Worm (Caenorhabditis elegans) whole organism, mixed stage, embryonic: Measurements from ENCODE around the gene gop-1.

Source experiments
- M03D4.4 ChIP-seq: sonication (generic microtip); optimal IDR thresholded peaks from 2 replicates; lab custom pipeline; 2017; ENCODE audit warnings: mild to moderate bottlenecking, missing genetic modification characterization, missing compliant biosample characterization
- bed-3 ChIP-seq: fragments of 200-800 bp; sonication (Bioruptor generic); optimal IDR thresholded peaks from 3 replicates; lab custom pipeline; 2018; ENCODE audit warnings: mild to moderate bottlenecking, missing genetic modification characterization, moderate library complexity, missing compliant biosample characterization
- blmp-1 ChIP-seq: fragments of 150-350 bp; optimal IDR thresholded peaks from 2 replicates; lab custom pipeline; 2014; ENCODE audit warnings: missing biosample characterization, missing genetic modification characterization
- ceh-39 ChIP-seq: fragments of 150-350 bp; optimal IDR thresholded peaks from 2 replicates; lab custom pipeline; 2014; ENCODE audit warnings: missing biosample characterization, missing genetic modification characterization
- ceh-43 ChIP-seq: fragments of 200-800 bp; sonication (Bioruptor generic); optimal IDR thresholded peaks from 2 replicates; lab custom pipeline; 2018; ENCODE audit warnings: mild to moderate bottlenecking, missing genetic modification characterization, moderate library complexity, missing compliant biosample characterization
- ceh-83 ChIP-seq: fragments of 200-800 bp; sonication (Bioruptor generic); optimal IDR thresholded peaks from 2 replicates; lab custom pipeline; 2018; ENCODE audit warnings: mild to moderate bottlenecking, missing genetic modification characterization, missing compliant biosample characterization
- ces-1 ChIP-seq: fragments of 150-350 bp; optimal IDR thresholded peaks from 2 replicates; lab custom pipeline; 2014; ENCODE audit warnings: missing biosample characterization, missing genetic modification reagents, missing genetic modification characterization
- cnd-1 ChIP-seq: fragments of 200-800 bp; sonication (Bioruptor generic); optimal IDR thresholded peaks from 2 replicates; lab custom pipeline; 2018; ENCODE audit warnings: mild to moderate bottlenecking, missing genetic modification characterization, missing compliant biosample characterization
- drap-1 ChIP-seq: fragments of 200-800 bp; sonication (Bioruptor generic); optimal IDR thresholded peaks from 3 replicates; lab custom pipeline; 2018; ENCODE audit warnings: mild to moderate bottlenecking, missing genetic modification characterization, missing compliant biosample characterization
- elt-1 ChIP-seq: sonication (generic microtip); optimal IDR thresholded peaks from 2 replicates; lab custom pipeline; 2017; ENCODE audit warnings: missing genetic modification characterization, mild to moderate bottlenecking, missing compliant biosample characterization, antibody characterized with exemption, moderate library complexity, borderline replicate concordance; ENCODE audit not compliant: insufficient read depth
- elt-3 ChIP-seq: fragments of 150-350 bp; optimal IDR thresholded peaks from 2 replicates; lab custom pipeline; 2014; ENCODE audit warnings: missing biosample characterization, missing genetic modification characterization
- flh-1 ChIP-seq: fragments of 200-800 bp; sonication (Bioruptor generic); optimal IDR thresholded peaks from 2 replicates; lab custom pipeline; 2018; ENCODE audit warnings: mild to moderate bottlenecking, missing genetic modification characterization, moderate library complexity, missing compliant biosample characterization
- ham-2 ChIP-seq: fragments of 200-800 bp; sonication (Bioruptor generic); optimal IDR thresholded peaks from 2 replicates; lab custom pipeline; 2018; ENCODE audit warnings: mild to moderate bottlenecking, missing genetic modification characterization, missing compliant biosample characterization
- hlh-1 ChIP-seq: fragments of 150-350 bp; optimal IDR thresholded peaks from 2 replicates; lab custom pipeline; 2014; ENCODE audit warnings: missing biosample characterization, missing genetic modification reagents, missing genetic modification characterization
- lin-13 ChIP-seq: fragments of 150-350 bp; optimal IDR thresholded peaks from 2 replicates; lab custom pipeline; 2014; ENCODE audit warnings: missing biosample characterization, missing genetic modification characterization
- lin-32 ChIP-seq: fragments of 200-800 bp; sonication (Bioruptor generic); optimal IDR thresholded peaks from 2 replicates; lab custom pipeline; 2018; ENCODE audit warnings: mild to moderate bottlenecking, missing genetic modification characterization, missing compliant biosample characterization
- lsy-2 ChIP-seq: fragments of 150-350 bp; optimal IDR thresholded peaks from 2 replicates; lab custom pipeline; 2014; ENCODE audit warnings: missing biosample characterization, missing genetic modification characterization
- mab-5 ChIP-seq: fragments of 150-350 bp; optimal IDR thresholded peaks from 2 replicates; lab custom pipeline; 2014; ENCODE audit warnings: missing biosample characterization, missing genetic modification characterization
- mep-1 ChIP-seq: fragments of 150-350 bp; optimal IDR thresholded peaks from 2 replicates; lab custom pipeline; 2017; ENCODE audit warnings: missing biosample characterization, missing genetic modification reagents, missing genetic modification characterization, inconsistent platforms
- mls-2 ChIP-seq: sonication (generic microtip); optimal IDR thresholded peaks from 2 replicates; lab custom pipeline; 2016; ENCODE audit warnings: mild to moderate bottlenecking, missing genetic modification characterization, moderate library complexity, missing compliant biosample characterization
- nhr-12 ChIP-seq: fragments of 150-350 bp; optimal IDR thresholded peaks from 2 replicates; lab custom pipeline; 2014; ENCODE audit warnings: missing biosample characterization, missing genetic modification characterization
- nhr-2 ChIP-seq: fragments of 150-350 bp; optimal IDR thresholded peaks from 2 replicates; lab custom pipeline; 2014; ENCODE audit warnings: missing biosample characterization, missing genetic modification characterization
- nhr-237 ChIP-seq: fragments of 150-350 bp; optimal IDR thresholded peaks from 2 replicates; lab custom pipeline; 2014; ENCODE audit warnings: missing biosample characterization, missing genetic modification characterization
- nhr-28 ChIP-seq: fragments of 150-350 bp; optimal IDR thresholded peaks from 2 replicates; lab custom pipeline; 2014; ENCODE audit warnings: missing biosample characterization, missing genetic modification characterization
- nhr-76 ChIP-seq: sonication (generic microtip); optimal IDR thresholded peaks from 2 replicates; lab custom pipeline; 2017; ENCODE audit warnings: missing biosample characterization, missing genetic modification characterization
- pha-4 ChIP-seq: fragments of 150-350 bp; optimal IDR thresholded peaks from 2 replicates; lab custom pipeline; 2018; ENCODE audit warnings: missing biosample characterization, missing genetic modification reagents, missing genetic modification characterization
- sem-2 ChIP-seq: fragments of 200-800 bp; sonication (Bioruptor generic); optimal IDR thresholded peaks from 2 replicates; lab custom pipeline; 2018; ENCODE audit warnings: mild to moderate bottlenecking, missing genetic modification characterization, missing compliant biosample characterization
- snpc-4 ChIP-seq: fragments of 150-350 bp; optimal IDR thresholded peaks from 2 replicates; lab custom pipeline; 2014; ENCODE audit warnings: missing biosample characterization, missing genetic modification characterization
- sptf-1 ChIP-seq: sonication (generic microtip); optimal IDR thresholded peaks from 2 replicates; lab custom pipeline; 2017; ENCODE audit warnings: mild to moderate bottlenecking, missing genetic modification characterization, moderate library complexity, missing compliant biosample characterization
- tbx-8 ChIP-seq: fragments of 200-800 bp; sonication (Bioruptor generic); optimal IDR thresholded peaks from 2 replicates; lab custom pipeline; 2018; ENCODE audit warnings: mild to moderate bottlenecking, missing genetic modification characterization, moderate library complexity, missing compliant biosample characterization
- unc-120 ChIP-seq: sonication (generic microtip); optimal IDR thresholded peaks from 2 replicates; lab custom pipeline; 2017; ENCODE audit warnings: missing genetic modification characterization, missing compliant biosample characterization; ENCODE audit not compliant: poor library complexity, severe bottlenecking
- unc-39 ChIP-seq: fragments of 150-350 bp; optimal IDR thresholded peaks from 2 replicates; lab custom pipeline; 2014; ENCODE audit warnings: missing biosample characterization, missing genetic modification characterization
- unc-62 ChIP-seq: fragments of 150-350 bp; optimal IDR thresholded peaks from 2 replicates; lab custom pipeline; 2014; ENCODE audit warnings: missing biosample characterization, missing genetic modification reagents, missing genetic modification characterization
- zip-8 ChIP-seq: fragments of 150-350 bp; optimal IDR thresholded peaks from 2 replicates; lab custom pipeline; 2014; ENCODE audit warnings: missing biosample characterization, missing genetic modification characterization
- ztf-11 ChIP-seq: fragments of 150-350 bp; optimal IDR thresholded peaks from 2 replicates; lab custom pipeline; 2014; ENCODE audit warnings: missing biosample characterization, missing genetic modification characterization

The gop-1 gene

DNA sequence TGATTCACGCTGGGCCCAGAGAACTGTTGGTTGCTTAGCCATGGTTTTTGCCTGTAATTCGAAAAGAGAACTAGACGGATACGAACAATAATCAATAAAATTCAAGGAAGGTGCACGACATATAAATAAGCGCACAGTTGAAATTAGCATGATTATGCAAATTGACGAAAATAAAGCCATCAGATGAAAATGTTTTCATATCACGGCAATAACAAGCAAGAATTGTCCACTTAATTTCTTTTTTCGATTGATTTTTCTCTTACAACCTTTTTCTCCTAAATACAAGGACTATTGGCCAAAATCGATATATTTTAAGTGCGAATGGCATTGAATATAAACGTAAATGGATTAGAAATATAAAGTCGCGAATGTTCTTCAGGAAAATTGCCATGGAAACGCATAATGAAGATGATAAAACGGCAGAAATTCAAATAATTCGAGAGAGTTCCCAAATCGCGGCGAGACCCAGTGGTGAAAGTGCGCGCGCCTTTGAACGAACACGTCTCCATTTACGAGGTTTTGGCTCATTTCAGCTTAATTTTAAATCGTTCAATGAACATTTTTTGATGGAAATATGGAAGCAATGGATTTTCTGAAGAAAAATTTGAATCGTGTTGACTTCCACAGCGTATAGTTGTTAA lies 20.6 kb downstream of the gop-1 start, which contains the start of the genes daf-41 and toc-1:
Gene daf-41, minus strand, starts transcription at position 51 of the 641 bp plus-strand sequence.
Gene toc-1, plus strand, starts transcription at position 537 of the 641 bp plus-strand sequence.
- no peak for TF ChIP-seq nhr-2
- TF ChIP-seq lin-13 (tag; lab: Kevin White, UChicago), result no peak
- peak; percentile 64 for TF ChIP-seq mep-1
- no peak for TF ChIP-seq sptf-1
- no peak for TF ChIP-seq elt-3 (tag; lab: Kevin White, UChicago)
- TF ChIP-seq tbx-8, result no peak
- TF ChIP-seq ztf-11, result no peak
- no peak for TF ChIP-seq pha-4 (tag; lab: Kevin White, UChicago)
- TF ChIP-seq hlh-1 (tag; lab: Kevin White, UChicago), result no peak
- no peak for TF ChIP-seq ceh-43
- TF ChIP-seq bed-3 (GFP tag; lab: Kevin White, UChicago), result no peak
- TF ChIP-seq snpc-4, result no peak
- no peak for TF ChIP-seq drap-1 (GFP tag; lab: Kevin White, UChicago)
- TF ChIP-seq ces-1 (GFP tag; lab: Kevin White, UChicago), result peak; percentile 72
- TF ChIP-seq unc-120 (tag; lab: Kevin White, UChicago), result peak; percentile 56
- TF ChIP-seq zip-8 (tag; lab: Kevin White, UChicago), result no peak
- no peak for TF ChIP-seq ceh-83 (GFP tag; lab: Kevin White, UChicago)
- no peak for TF ChIP-seq blmp-1 (tag; lab: Kevin White, UChicago)
- TF ChIP-seq nhr-237 (tag; lab: Kevin White, UChicago), result peak; percentile 24
- no peak for TF ChIP-seq nhr-28 (tag; lab: Kevin White, UChicago)
- TF ChIP-seq flh-1 (GFP tag; lab: Kevin White, UChicago), result no peak
- TF ChIP-seq M03D4.4 (tag; lab: Kevin White, UChicago), result no peak
- TF ChIP-seq cnd-1 (tag; lab: Kevin White, UChicago), result no peak
- TF ChIP-seq sem-2 (GFP tag; lab: Kevin White, UChicago), result no peak
- TF ChIP-seq unc-39 (tag; lab: Kevin White, UChicago), result no peak
- no peak for TF ChIP-seq lsy-2 (tag; lab: Kevin White, UChicago)
- no peak for TF ChIP-seq nhr-76
- no peak for TF ChIP-seq elt-1 (tag; lab: Kevin White, UChicago)
- no peak for TF ChIP-seq ham-2 (GFP tag; lab: Kevin White, UChicago)
- no peak for TF ChIP-seq nhr-12 (tag; lab: Kevin White, UChicago)
- TF ChIP-seq lin-32 (GFP tag; lab: Kevin White, UChicago), result no peak
- TF ChIP-seq mab-5 (tag; lab: Kevin White, UChicago), result no peak
- no peak for TF ChIP-seq ceh-39 (tag; lab: Kevin White, UChicago)
- TF ChIP-seq mls-2 (tag; lab: Kevin White, UChicago), result peak; percentile 55

ce11 chrIII:5277740-5278139 lies 23.5 kb downstream of the gop-1 start, which contains the start of gene clk-1:
clk-1 (plus strand) TSS chrIII:5277894.
- TF ChIP-seq bed-3 (GFP tag; lab: Kevin White, UChicago), result no peak
- no peak for TF ChIP-seq zip-8 (tag; lab: Kevin White, UChicago)
- TF ChIP-seq, all 35 proteins: peak for 0

DNA sequence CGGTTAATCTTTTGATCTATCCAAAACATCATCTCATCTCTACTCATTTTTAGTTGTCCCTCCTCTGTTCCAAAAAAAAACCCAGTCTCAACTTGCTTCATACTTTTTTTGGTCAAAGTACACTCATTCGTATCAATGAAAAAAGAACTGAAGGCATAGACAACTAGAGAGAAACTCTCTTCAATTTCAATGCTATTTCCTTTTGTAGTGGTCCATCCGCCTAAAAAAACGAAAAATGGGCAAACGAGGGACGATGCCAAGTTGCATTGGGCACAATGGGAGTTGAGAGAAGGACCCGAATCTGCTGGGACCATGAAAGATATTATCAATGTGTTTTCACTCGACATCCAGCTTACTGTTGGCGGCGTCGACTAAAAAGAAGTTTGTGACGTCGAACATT lies 26.0 kb downstream of the gop-1 start:
- TF ChIP-seq ceh-39 (tag; lab: Kevin White, UChicago), result no peak
- no peak for TF ChIP-seq sem-2 (GFP tag; lab: Kevin White, UChicago)
- TF ChIP-seq snpc-4, result no peak
- TF ChIP-seq hlh-1 (tag; lab: Kevin White, UChicago), result no peak
- no peak for TF ChIP-seq ceh-83 (GFP tag; lab: Kevin White, UChicago)
- TF ChIP-seq mep-1, result no peak
- no peak for TF ChIP-seq lsy-2 (tag; lab: Kevin White, UChicago)
- TF ChIP-seq ham-2 (GFP tag; lab: Kevin White, UChicago), result no peak
- no peak for TF ChIP-seq nhr-237 (tag; lab: Kevin White, UChicago)
- no peak for TF ChIP-seq unc-62
- no peak for TF ChIP-seq zip-8 (tag; lab: Kevin White, UChicago)
- no peak for TF ChIP-seq M03D4.4 (tag; lab: Kevin White, UChicago)
- no peak for TF ChIP-seq mls-2 (tag; lab: Kevin White, UChicago)
- TF ChIP-seq lin-13 (tag; lab: Kevin White, UChicago), result no peak
- no peak for TF ChIP-seq flh-1 (GFP tag; lab: Kevin White, UChicago)
- TF ChIP-seq cnd-1 (tag; lab: Kevin White, UChicago), result no peak
